Fruit fly (Drosophila melanogaster) Kc167 (cell line): ENCODE results near the gene CG42673.

Experiments
- Myc ChIP-seq: fragments of >200 bp; optimal IDR thresholded peaks from 2 replicates; lab custom pipeline; 2017; ENCODE audit warnings: missing external identifiers
- Sin3A ChIP-seq: fragments of >200 bp; optimal IDR thresholded peaks from 2 replicates; lab custom pipeline; 2018; ENCODE audit warnings: missing external identifiers
- h ChIP-seq: fragments of >200 bp; optimal IDR thresholded peaks from 3 replicates; lab custom pipeline; 2018; ENCODE audit warnings: missing external identifiers
- psq ChIP-seq: fragments of >200 bp; optimal IDR thresholded peaks from 2 replicates; lab custom pipeline; 2017; ENCODE audit warnings: missing external identifiers

DNA sequence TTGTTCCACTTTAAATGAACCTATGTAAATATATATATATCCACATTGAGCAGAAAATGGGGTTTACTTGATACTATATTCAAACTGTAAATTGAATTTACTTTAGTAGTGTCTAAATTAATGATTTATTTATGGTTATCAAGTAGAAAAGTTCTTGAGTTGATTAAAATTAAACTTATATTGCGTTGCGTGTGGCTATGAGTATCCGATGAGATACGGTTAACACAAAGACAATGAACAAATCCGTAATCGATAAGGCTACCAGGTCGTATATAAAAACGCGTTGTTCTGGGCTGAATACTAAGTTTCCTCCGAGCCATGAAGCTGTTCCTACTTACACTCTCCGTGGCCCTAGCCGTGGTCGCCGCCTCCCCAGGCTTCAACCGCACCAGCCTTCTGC, 92.0 kb downstream of the CG42673 start, which contains the start of gene CG18179:
- TF ChIP-seq Sin3A (lab: Kevin White, UChicago) (no peak), psq (no peak), Myc (lab: Kevin White, UChicago) (no peak), h (no peak)
